Worm (Caenorhabditis elegans): Measurements from ENCODE around the gene ZK1290.11.

Gene ZK1290.11

ce11 chrII:7593227-7593626, 31.8 kb upstream of the ZK1290.11 start:
- TF ChIP-seq scrt-1 (GFP tag; IDR thresholded peaks at IDR 0.05) (0 out of 2 replicates have a peak, but pooled peaks have one; percentile 28), sea-1 (GFP tag; conservative IDR thresholded peaks at IDR 0.05) (no peak), hmg-4 (GFP tag; optimal IDR thresholded peaks at IDR 0.05) (peak; percentile 26)

- TF ChIP-seq sea-1 (GFP tag; conservative IDR thresholded peaks at IDR 0.05) (no peak), flt-1 (GFP tag; IDR thresholded peaks at IDR 0.05) (no peak), scrt-1 (GFP tag; IDR thresholded peaks at IDR 0.05) (no peak), B0310.2 (tag; optimal IDR thresholded peaks at IDR 0.05) (no peak), tra-4 (tag; optimal IDR thresholded peaks at IDR 0.05) (no peak), hnd-1 (tag; optimal IDR thresholded peaks at IDR 0.05) (no peak)
These were observed 26.9 kb upstream of the ZK1290.11 start for ce11 chrII:7588295-7588694.

ce11 chrII:7583555-7583954, 22.2 kb upstream of the ZK1290.11 start, which contains the start of gene mks-3:
Gene mks-3 (minus strand): TSS chrII:7583655.
- TF ChIP-seq hnd-1 (tag; optimal IDR thresholded peaks at IDR 0.05) (no peak), F13C5.2 (tag; optimal IDR thresholded peaks at IDR 0.05) (no peak), tra-4 (tag; optimal IDR thresholded peaks at IDR 0.05) (no peak), flt-1 (GFP tag; IDR thresholded peaks at IDR 0.05) (no peak), tbx-11 (GFP tag; IDR thresholded peaks at IDR 0.05) (no peak), tbx-37 (GFP tag; conservative IDR thresholded peaks at IDR 0.05) (no peak), scrt-1 (GFP tag; IDR thresholded peaks at IDR 0.05) (no peak), ama-1 (optimal IDR thresholded peaks at IDR 0.05) (no peak), sea-1 (GFP tag; conservative IDR thresholded peaks at IDR 0.05) (no peak), B0310.2 (tag; optimal IDR thresholded peaks at IDR 0.05) (no peak), pes-1 (GFP tag; IDR thresholded peaks at IDR 0.05) (no peak), ceh-13 (GFP tag; optimal IDR thresholded peaks at IDR 0.05) (no peak), hmbx-1 (tag; optimal IDR thresholded peaks at IDR 0.05) (no peak)

- TF ChIP-seq tbx-11 (GFP tag; IDR thresholded peaks at IDR 0.05): no peak
- no peak for TF ChIP-seq F13C5.2 (tag; optimal IDR thresholded peaks at IDR 0.05)
- TF ChIP-seq B0310.2 (tag; optimal IDR thresholded peaks at IDR 0.05): no peak
- no peak for TF ChIP-seq ceh-36 (tag; optimal IDR thresholded peaks at IDR 0.05)
- no peak for TF ChIP-seq scrt-1 (GFP tag; IDR thresholded peaks at IDR 0.05)
These were observed 16.0 kb upstream of the ZK1290.11 start, which contains the start of gene F35D2.6 for ce11 chrII:7577412-7577811. Gene F35D2.6 (plus strand): TSS chrII:7577712.

ce11 chrII:7575614-7576013, 14.2 kb upstream of the ZK1290.11 start, which contains the start of gene F35D2.1:
Gene F35D2.1 (plus strand): TSS chrII:7575914.
- TF ChIP-seq aly-1 (tag; optimal IDR thresholded peaks at IDR 0.05): no peak

ce11 chrII:7574143-7574542, 12.7 kb upstream of the ZK1290.11 start, which contains the start of gene F35D2.2:
Gene F35D2.2 (plus strand): TSS chrII:7574443.
- TF ChIP-seq tra-4 (tag; optimal IDR thresholded peaks at IDR 0.05): no peak
- no peak for TF ChIP-seq ceh-13 (GFP tag; optimal IDR thresholded peaks at IDR 0.05)
- no peak for TF ChIP-seq B0310.2 (tag; optimal IDR thresholded peaks at IDR 0.05)
- no peak for TF ChIP-seq scrt-1 (GFP tag; IDR thresholded peaks at IDR 0.05)
- no peak for TF ChIP-seq ceh-36 (tag; optimal IDR thresholded peaks at IDR 0.05)
- TF ChIP-seq hmbx-1 (tag; optimal IDR thresholded peaks at IDR 0.05): no peak
- no peak for TF ChIP-seq aly-1 (tag; optimal IDR thresholded peaks at IDR 0.05)
- no peak for TF ChIP-seq flt-1 (GFP tag; IDR thresholded peaks at IDR 0.05)
- no peak for TF ChIP-seq pes-1 (GFP tag; IDR thresholded peaks at IDR 0.05)
- no peak for TF ChIP-seq ets-7 (tag; optimal IDR thresholded peaks at IDR 0.05)
- TF ChIP-seq hmg-4 (GFP tag; optimal IDR thresholded peaks at IDR 0.05): no peak
- no peak for TF ChIP-seq F13C5.2 (tag; optimal IDR thresholded peaks at IDR 0.05)
- TF ChIP-seq sea-1 (GFP tag; conservative IDR thresholded peaks at IDR 0.05): no peak

ce11 chrII:7570820-7571219, 9.4 kb upstream of the ZK1290.11 start:
- TF ChIP-seq ceh-36 (tag; optimal IDR thresholded peaks at IDR 0.05) (peak; percentile 62), F13C5.2 (tag; optimal IDR thresholded peaks at IDR 0.05) (no peak)

- TF ChIP-seq hmbx-1 (tag; optimal IDR thresholded peaks at IDR 0.05) (no peak), hmg-4 (GFP tag; optimal IDR thresholded peaks at IDR 0.05) (no peak), tbx-11 (GFP tag; IDR thresholded peaks at IDR 0.05) (no peak), ets-7 (tag; optimal IDR thresholded peaks at IDR 0.05) (no peak), B0310.2 (tag; optimal IDR thresholded peaks at IDR 0.05) (no peak), F13C5.2 (tag; optimal IDR thresholded peaks at IDR 0.05) (no peak), sea-1 (GFP tag; conservative IDR thresholded peaks at IDR 0.05) (no peak), ceh-13 (GFP tag; optimal IDR thresholded peaks at IDR 0.05) (no peak), flt-1 (GFP tag; IDR thresholded peaks at IDR 0.05) (no peak), aly-1 (tag; optimal IDR thresholded peaks at IDR 0.05) (no peak), ceh-36 (tag; optimal IDR thresholded peaks at IDR 0.05) (no peak), ama-1 (optimal IDR thresholded peaks at IDR 0.05) (no peak), scrt-1 (GFP tag; IDR thresholded peaks at IDR 0.05) (no peak), pes-1 (GFP tag; IDR thresholded peaks at IDR 0.05) (no peak), tra-4 (tag; optimal IDR thresholded peaks at IDR 0.05) (no peak)
These were observed 8.9 kb upstream of the ZK1290.11 start, which contains the start of gene F35D2.3 for ce11 chrII:7570305-7570704. Gene F35D2.3 (plus strand): TSS chrII:7570605.

ce11 chrII:7562616-7563015, 1.2 kb upstream of the ZK1290.11 start:
- TF ChIP-seq F13C5.2 (tag; optimal IDR thresholded peaks at IDR 0.05) (no peak), hmg-4 (GFP tag; optimal IDR thresholded peaks at IDR 0.05) (no peak), ets-7 (tag; optimal IDR thresholded peaks at IDR 0.05) (no peak), ama-1 (optimal IDR thresholded peaks at IDR 0.05) (no peak), tra-4 (tag; optimal IDR thresholded peaks at IDR 0.05) (no peak), hmbx-1 (tag; optimal IDR thresholded peaks at IDR 0.05) (no peak), hnd-1 (tag; optimal IDR thresholded peaks at IDR 0.05) (no peak), sea-1 (GFP tag; conservative IDR thresholded peaks at IDR 0.05) (no peak)

Measured in whole organism, early embryonic.